Fruit fly (Drosophila melanogaster) S2 (cell line): ENCODE results near the gene defl.

Source experiments
- CG8478 ChIP-seq: fragments of >200 bp; optimal IDR thresholded peaks from 2 replicates; lab custom pipeline; 2018
- CTCF ChIP-seq, 2 experiments: fragments of >200 bp; optimal IDR thresholded peaks; 2 replicates each; lab custom pipeline; 2018

DNA sequence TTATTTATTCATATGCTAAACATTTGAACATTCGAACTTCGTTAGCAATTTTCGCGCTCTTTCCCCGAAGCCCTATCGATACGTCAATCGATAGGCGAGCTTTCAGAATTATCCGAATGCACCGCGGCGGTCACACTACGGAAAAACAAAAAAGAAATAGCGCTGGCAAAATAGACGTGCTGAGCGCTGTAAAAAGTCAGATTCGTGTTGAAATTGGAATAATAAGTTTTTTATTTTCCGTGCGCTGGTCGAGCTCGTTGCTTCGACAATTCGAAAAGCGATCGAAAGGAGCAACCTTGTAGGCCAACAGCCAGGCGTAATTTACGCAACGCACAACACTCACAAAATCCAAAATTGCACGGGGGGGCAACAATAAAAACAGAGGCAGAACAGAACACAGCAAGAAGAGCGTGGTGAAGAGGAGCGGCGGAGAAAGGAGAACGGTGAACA, 25.0 kb upstream of the defl start, which contains the start of gene Ubc4:
- no peak for TF ChIP-seq CTCF (optimal IDR thresholded peaks at IDR 0.05; lab: Kevin White, UChicago)
- TF ChIP-seq CG8478, result no peak
